Fruit fly (Drosophila melanogaster): ENCODE measurements around the gene CG18304.
A peak's percentile ranks its signal among the peaks of the same experiment; 100 is the strongest.

Gene CG18304

DNA sequence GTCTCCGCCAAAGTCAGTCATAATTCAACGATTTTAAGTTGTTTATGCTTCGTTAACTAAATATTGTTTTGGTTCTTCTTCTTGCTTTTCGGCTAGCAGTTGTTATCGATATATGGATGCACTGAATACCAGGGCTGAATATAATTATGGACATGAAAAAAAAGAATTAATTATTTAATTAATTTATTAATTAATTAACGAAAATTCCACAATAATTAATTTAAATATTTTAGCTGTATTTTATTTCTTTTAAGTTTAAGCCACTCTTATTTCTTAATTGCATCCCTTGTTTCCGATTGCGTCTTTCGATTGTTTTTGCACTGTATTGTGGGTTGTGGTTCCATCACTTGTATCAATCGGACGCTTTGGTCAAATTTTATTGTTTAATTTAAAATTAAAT lies 7.5 kb upstream of the CG18304 start, which contains the start of the genes Gas41 and SA1 (continued):
- TF ChIP-seq cato (GFP tag; optimal IDR thresholded peaks at IDR 0.05; ENCODE audit: borderline replicate concordance) (peak; percentile 85), CG9797 (GFP tag; optimal IDR thresholded peaks at IDR 0.05) (peak; percentile 30), Opbp (GFP tag; IDR thresholded peaks at IDR 0.05; ENCODE audit: partially characterized antibody) (0 out of 3 replicates have a peak, but pooled peaks have one; percentile 42), unc-4 (GFP tag; IDR thresholded peaks at IDR 0.05; ENCODE audit: partially characterized antibody) (peak; percentile 86), ci (GFP tag; IDR thresholded peaks at IDR 0.05) (peak; percentile 88), row (GFP tag; IDR thresholded peaks at IDR 0.05) (peak; percentile 98), CG11695 (GFP tag; IDR thresholded peaks at IDR 0.05) (peak; percentile 50; the same call in 2 of the 3 replicates), pan (optimal IDR thresholded peaks at IDR 0.05) (no peak), pan (GFP tag; optimal IDR thresholded peaks at IDR 0.05 in 1 of 2, IDR thresholded peaks at IDR 0.05 in 1 of 2) (peak in 1 of 2 experiments; percentile 92), run (tag; optimal IDR thresholded peaks at IDR 0.05) (peak; percentile 66), CG33213 (GFP tag; optimal IDR thresholded peaks at IDR 0.05) (peak; percentile 38), CG11085 (GFP tag; IDR thresholded peaks at IDR 0.05) (peak; percentile 89), CG9215 (GFP tag; IDR thresholded peaks at IDR 0.05) (peak; percentile 89), CHES-1-like (GFP tag; optimal IDR thresholded peaks at IDR 0.05) (peak; percentile 72), fru (optimal IDR thresholded peaks at IDR 0.05) (no peak), CG7745 (tag; optimal IDR thresholded peaks at IDR 0.05) (peak; percentile 74), dmrt11E (tag; optimal IDR thresholded peaks at IDR 0.05) (peak; percentile 82), Meics (GFP tag; optimal IDR thresholded peaks at IDR 0.05) (peak; percentile 86), pum (GFP tag; optimal IDR thresholded peaks at IDR 0.05) (peak; percentile 67), crol (GFP tag; IDR thresholded peaks at IDR 0.05) (no peak), Adf1 (GFP tag; IDR thresholded peaks at IDR 0.05) (peak; percentile 34), abd-A (tag; optimal IDR thresholded peaks at IDR 0.05) (no peak), CG8290 (GFP tag; optimal IDR thresholded peaks at IDR 0.05) (peak; percentile 80), CG8290 (tag; optimal IDR thresholded peaks at IDR 0.05) (no peak), fd64A (GFP tag; optimal IDR thresholded peaks at IDR 0.05) (no peak), CG12659 (GFP tag; optimal IDR thresholded peaks at IDR 0.05) (peak; percentile 90), CG30403 (GFP tag; optimal IDR thresholded peaks at IDR 0.05) (peak; percentile 95), CG3065 (GFP tag; optimal IDR thresholded peaks at IDR 0.05) (peak; percentile 84), CG2120 (GFP tag; optimal IDR thresholded peaks at IDR 0.05) (peak; percentile 90), z (GFP tag; IDR thresholded peaks at IDR 0.05) (no peak), crp (GFP tag; optimal IDR thresholded peaks at IDR 0.05) (peak in 1 of 2 experiments; percentile 3), CG8281 (tag; optimal IDR thresholded peaks at IDR 0.05) (peak; percentile 73), lov (optimal IDR thresholded peaks at IDR 0.05) (no peak), lov (GFP tag; IDR thresholded peaks at IDR 0.05) (0 out of 3 replicates have a peak, but pooled peaks have one; percentile 65), maf-S (GFP tag; optimal IDR thresholded peaks at IDR 0.05) (no peak), Asciz (GFP tag; optimal IDR thresholded peaks at IDR 0.05) (peak; percentile 71), chif (GFP tag; optimal IDR thresholded peaks at IDR 0.05) (peak; percentile 24 to 44), Fer3 (tag; optimal IDR thresholded peaks at IDR 0.05) (peak; percentile 92), dimm (GFP tag; IDR thresholded peaks at IDR 0.05) (peak; percentile 7; the same call in 1 of the 2 replicates), CG7357 (GFP tag; IDR thresholded peaks at IDR 0.05) (peak; percentile 76; the same call in 2 of the 3 replicates), bbx (GFP tag; IDR thresholded peaks at IDR 0.05; ENCODE audit: partially characterized antibody) (peak; percentile 62; the same call in 1 of the 2 replicates), Trl (optimal IDR thresholded peaks at IDR 0.05) (no peak), Trl (GFP tag; optimal IDR thresholded peaks at IDR 0.05) (peak; percentile 7), CG6272 (GFP tag; IDR thresholded peaks at IDR 0.05) (peak; percentile 96), CG16815 (GFP tag; optimal IDR thresholded peaks at IDR 0.05) (peak; percentile 13), CG14860 (GFP tag; IDR thresholded peaks at IDR 0.05; ENCODE audit: partially characterized antibody) (peak; percentile 44; the same call in 1 of the 3 replicates), Six4 (GFP tag; optimal IDR thresholded peaks at IDR 0.05) (peak; percentile 70), Jarid2 (GFP tag; optimal IDR thresholded peaks at IDR 0.05) (no peak), dati (GFP tag; IDR thresholded peaks at IDR 0.05) (no peak), CG2889 (GFP tag; IDR thresholded peaks at IDR 0.05) (peak; percentile 92), slbo (GFP tag; IDR thresholded peaks at IDR 0.05) (peak; percentile 82), tx (GFP tag; optimal IDR thresholded peaks at IDR 0.05) (peak; percentile 46)
